Fruit fly (Drosophila melanogaster) whole organism, wandering third instar larva: ENCODE results near the gene Hsp70Ab.

ENCODE experiments used
- Dif ChIP-seq: fragments of 200-275, 200-300 bp; sonication (Bioruptor generic); optimal IDR thresholded peaks from 2 replicates; lab custom pipeline; 2018; ENCODE audit warnings: missing biosample characterization, missing genetic modification characterization; ENCODE audit not compliant: partially characterized antibody
- Hr78 ChIP-seq: fragments of >200 bp; optimal IDR thresholded peaks from 2 replicates; lab custom pipeline; 2017; ENCODE audit warnings: missing biosample characterization, missing genetic modification characterization
- Sp1 ChIP-seq: fragments of 200-800 bp; sonication (Bioruptor generic); optimal IDR thresholded peaks from 3 replicates; lab custom pipeline; 2019; ENCODE audit warnings: missing biosample characterization, mild to moderate bottlenecking, missing genetic modification characterization, moderate library complexity
- Vsx2 ChIP-seq: fragments of 200-300, 225-300 bp; sonication (Bioruptor generic); optimal IDR thresholded peaks from 2 replicates; lab custom pipeline; 2018; ENCODE audit warnings: missing biosample characterization, missing genetic modification characterization; ENCODE audit not compliant: partially characterized antibody
- brk ChIP-seq: fragments of 200-800 bp; sonication (Bioruptor generic); optimal IDR thresholded peaks from 2 replicates; lab custom pipeline; 2016; ENCODE audit warnings: missing biosample characterization, mild to moderate bottlenecking, missing genetic modification characterization
- dmrt93B ChIP-seq: fragments of 200-800 bp; sonication (Bioruptor generic); optimal IDR thresholded peaks from 2 replicates; lab custom pipeline; 2018; ENCODE audit warnings: missing biosample characterization, mild to moderate bottlenecking, missing genetic modification characterization
- fru ChIP-seq: fragments of 200-800 bp; sonication (Bioruptor generic); optimal IDR thresholded peaks from 3 replicates; lab custom pipeline; 2016; ENCODE audit warnings: missing biosample characterization, mild to moderate bottlenecking, missing genetic modification characterization
- h ChIP-seq: fragments of 200-800 bp; sonication (Bioruptor generic); optimal IDR thresholded peaks from 3 replicates; lab custom pipeline; 2016; ENCODE audit warnings: missing biosample characterization, mild to moderate bottlenecking, missing genetic modification characterization
- pan ChIP-seq: fragments of >200 bp; optimal IDR thresholded peaks from 2 replicates; lab custom pipeline; 2017
- psq ChIP-seq: fragments of 200-800 bp; sonication (Bioruptor generic); optimal IDR thresholded peaks from 3 replicates; lab custom pipeline; 2017; ENCODE audit warnings: missing biosample characterization, mild to moderate bottlenecking, missing genetic modification characterization, moderate library complexity
- woc ChIP-seq: sonication (Bioruptor generic); optimal IDR thresholded peaks from 2 replicates; lab custom pipeline; 2016; ENCODE audit warnings: missing biosample characterization, mild to moderate bottlenecking, missing genetic modification characterization

DNA sequence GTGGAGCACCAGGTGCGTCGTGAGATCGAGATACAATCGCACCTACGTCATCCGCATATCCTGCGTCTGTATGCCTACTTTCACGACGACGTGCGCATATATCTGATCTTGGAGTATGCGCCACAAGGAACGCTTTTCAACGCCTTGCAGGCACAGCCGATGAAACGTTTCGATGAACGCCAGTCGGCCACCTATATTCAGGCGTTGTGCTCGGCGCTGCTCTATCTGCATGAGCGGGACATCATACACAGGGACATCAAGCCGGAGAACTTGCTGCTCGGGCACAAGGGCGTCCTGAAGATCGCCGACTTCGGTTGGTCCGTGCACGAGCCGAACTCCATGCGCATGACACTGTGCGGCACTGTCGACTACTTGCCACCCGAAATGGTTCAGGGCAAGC is 5.7 kb downstream of the Hsp70Ab start:
- TF ChIP-seq Sp1 (GFP tag; lab: Kevin White, UChicago) (no peak), pan (lab: Kevin White, UChicago) (no peak), h (GFP tag; lab: Kevin White, UChicago) (no peak), psq (GFP tag; lab: Kevin White, UChicago) (no peak), fru (GFP tag; lab: Kevin White, UChicago) (no peak), Dif (no peak), brk (GFP tag; lab: Kevin White, UChicago) (no peak), Hr78 (no peak), woc (GFP tag; lab: Kevin White, UChicago) (no peak), Vsx2 (no peak), dmrt93B (GFP tag; lab: Kevin White, UChicago) (no peak)
